Worm (Caenorhabditis elegans): ENCODE results near the gene AH10.2.
A peak's percentile ranks its signal among the peaks of the same experiment; 100 is the strongest.

AH10.2 gene

DNA sequence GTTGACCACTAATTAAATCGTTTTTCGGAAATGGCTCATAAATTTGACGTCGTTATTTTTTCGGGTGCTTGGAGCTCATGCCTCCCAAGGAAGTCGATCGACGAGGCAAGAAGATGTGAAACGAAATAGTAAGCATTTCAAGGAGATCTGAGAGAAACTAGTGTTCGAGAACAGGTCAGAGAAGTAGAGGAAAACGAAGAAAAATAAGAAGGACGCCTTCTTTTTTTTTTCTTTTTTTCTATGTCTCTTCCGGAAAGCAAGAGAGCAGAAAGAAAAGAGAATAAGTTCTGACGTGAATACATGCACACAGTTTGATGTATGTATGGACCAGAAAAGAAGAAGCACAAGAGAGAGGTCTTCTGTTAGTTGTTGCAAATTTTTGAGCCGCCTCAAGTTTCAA is 12.9 kb upstream of the AH10.2 start (continued):
- TF ChIP-seq nhr-43 (tag; optimal IDR thresholded peaks at IDR 0.05; ENCODE audit: poor library complexity, severe bottlenecking) (no peak), nhr-11 (tag; optimal IDR thresholded peaks at IDR 0.05) (no peak), lin-39 (tag; optimal IDR thresholded peaks at IDR 0.05) (no peak)

ce11 chrV:14145267-14145666 is 11.3 kb upstream of the AH10.2 start, which contains the start of gene par-1:
par-1 (minus strand) TSS chrV:14145367.
- TF ChIP-seq ceh-28 (tag; optimal IDR thresholded peaks at IDR 0.05) = no peak
- TF ChIP-seq lin-15B (tag; optimal IDR thresholded peaks at IDR 0.05) = no peak
- no peak for TF ChIP-seq daf-12 (tag; optimal IDR thresholded peaks at IDR 0.05)
- no peak for TF ChIP-seq sea-2 (GFP tag; optimal IDR thresholded peaks at IDR 0.05)
- no peak for TF ChIP-seq ceh-16 (tag; optimal IDR thresholded peaks at IDR 0.05)
- no peak for TF ChIP-seq fkh-2 (tag; optimal IDR thresholded peaks at IDR 0.05)
- no peak for TF ChIP-seq nhr-43 (tag; optimal IDR thresholded peaks at IDR 0.05; ENCODE audit: poor library complexity, severe bottlenecking)
- TF ChIP-seq unc-39 (tag; optimal IDR thresholded peaks at IDR 0.05) = no peak
- TF ChIP-seq nhr-28 (tag; optimal IDR thresholded peaks at IDR 0.05) = no peak
- no peak for TF ChIP-seq elt-3 (tag; optimal IDR thresholded peaks at IDR 0.05)

ce11 chrV:14146199-14146598 is 10.4 kb upstream of the AH10.2 start, which contains the start of gene acs-10:
acs-10 (plus strand) TSS chrV:14146499.
- no peak for TF ChIP-seq egl-5 (tag; optimal IDR thresholded peaks at IDR 0.05)
- no peak for TF ChIP-seq ceh-9 (tag; optimal IDR thresholded peaks at IDR 0.05)
- no peak for TF ChIP-seq fkh-10 (GFP tag; optimal IDR thresholded peaks at IDR 0.05)
- no peak for TF ChIP-seq lin-15B (tag; optimal IDR thresholded peaks at IDR 0.05)
- no peak for TF ChIP-seq hmg-11 (tag; optimal IDR thresholded peaks at IDR 0.05)
- no peak for TF ChIP-seq ama-1 (optimal IDR thresholded peaks at IDR 0.05)

- TF ChIP-seq pha-4 (tag; optimal IDR thresholded peaks at IDR 0.05) = no peak
- TF ChIP-seq ceh-9 (tag; optimal IDR thresholded peaks at IDR 0.05) = no peak
- no peak for TF ChIP-seq nfya-1 (tag; optimal IDR thresholded peaks at IDR 0.05; ENCODE audit: insufficient read depth)
- TF ChIP-seq lin-15B (tag; optimal IDR thresholded peaks at IDR 0.05) = no peak
- TF ChIP-seq hmg-11 (tag; optimal IDR thresholded peaks at IDR 0.05) = no peak
- no peak for TF ChIP-seq elt-3 (tag; optimal IDR thresholded peaks at IDR 0.05)
- no peak for TF ChIP-seq zag-1 (tag; optimal IDR thresholded peaks at IDR 0.05)
- TF ChIP-seq ceh-16 (tag; optimal IDR thresholded peaks at IDR 0.05) = no peak
- TF ChIP-seq mdl-1 (tag; optimal IDR thresholded peaks at IDR 0.05) = no peak
- TF ChIP-seq nhr-23 (tag; optimal IDR thresholded peaks at IDR 0.05) = no peak
- no peak for TF ChIP-seq pqm-1 (tag; optimal IDR thresholded peaks at IDR 0.05)
- no peak for TF ChIP-seq ztf-11 (tag; optimal IDR thresholded peaks at IDR 0.05)
- TF ChIP-seq nhr-77 (tag; optimal IDR thresholded peaks at IDR 0.05) = no peak
- TF ChIP-seq skn-1 (tag; optimal IDR thresholded peaks at IDR 0.05) = no peak
- TF ChIP-seq ceh-28 (tag; optimal IDR thresholded peaks at IDR 0.05) = no peak
- no peak for TF ChIP-seq nhr-76 (tag; optimal IDR thresholded peaks at IDR 0.05)
Observed at ce11 chrV:14147114-14147513, 9.5 kb upstream of the AH10.2 start.

- TF ChIP-seq daf-12 (tag; optimal IDR thresholded peaks at IDR 0.05) (no peak), tbx-2 (tag; optimal IDR thresholded peaks at IDR 0.05) (no peak), nhr-28 (tag; optimal IDR thresholded peaks at IDR 0.05) (no peak), egl-5 (tag; optimal IDR thresholded peaks at IDR 0.05) (no peak), nhr-25 (tag; optimal IDR thresholded peaks at IDR 0.05) (no peak), fkh-10 (GFP tag; optimal IDR thresholded peaks at IDR 0.05) (no peak), zag-1 (tag; optimal IDR thresholded peaks at IDR 0.05) (no peak), hmg-11 (tag; optimal IDR thresholded peaks at IDR 0.05) (no peak), lin-39 (tag; optimal IDR thresholded peaks at IDR 0.05) (no peak), nhr-11 (tag; optimal IDR thresholded peaks at IDR 0.05) (no peak)
Observed at ce11 chrV:14149125-14149524, 7.4 kb upstream of the AH10.2 start.

ce11 chrV:14150966-14151365 is 5.6 kb upstream of the AH10.2 start:
- TF ChIP-seq nhr-28 (tag; optimal IDR thresholded peaks at IDR 0.05) (no peak), lin-15B (tag; optimal IDR thresholded peaks at IDR 0.05) (no peak), nhr-25 (tag; optimal IDR thresholded peaks at IDR 0.05) (peak; percentile 69), pqm-1 (tag; optimal IDR thresholded peaks at IDR 0.05) (no peak)

ce11 chrV:14153615-14154014 is 3.0 kb upstream of the AH10.2 start:
- TF ChIP-seq nhr-76 (tag; optimal IDR thresholded peaks at IDR 0.05) (no peak), snpc-4 (tag; optimal IDR thresholded peaks at IDR 0.05) (no peak), mdl-1 (tag; optimal IDR thresholded peaks at IDR 0.05) (no peak), ceh-82 (tag; optimal IDR thresholded peaks at IDR 0.05) (no peak), elt-2 (tag; optimal IDR thresholded peaks at IDR 0.05) (no peak), hmg-11 (tag; optimal IDR thresholded peaks at IDR 0.05) (no peak), nhr-11 (tag; optimal IDR thresholded peaks at IDR 0.05) (no peak), ceh-16 (tag; optimal IDR thresholded peaks at IDR 0.05) (no peak), nhr-77 (tag; optimal IDR thresholded peaks at IDR 0.05) (no peak), ztf-4 (tag; optimal IDR thresholded peaks at IDR 0.05) (no peak), zag-1 (tag; optimal IDR thresholded peaks at IDR 0.05) (no peak), nhr-12 (tag; optimal IDR thresholded peaks at IDR 0.05) (no peak), egl-27 (tag; optimal IDR thresholded peaks at IDR 0.05) (no peak), unc-39 (tag; optimal IDR thresholded peaks at IDR 0.05) (no peak), nhr-25 (tag; optimal IDR thresholded peaks at IDR 0.05) (no peak), ama-1 (optimal IDR thresholded peaks at IDR 0.05) (no peak), lin-15B (tag; optimal IDR thresholded peaks at IDR 0.05) (no peak)
